Worm (Caenorhabditis elegans): ENCODE results near the gene F55C9.14.

DNA sequence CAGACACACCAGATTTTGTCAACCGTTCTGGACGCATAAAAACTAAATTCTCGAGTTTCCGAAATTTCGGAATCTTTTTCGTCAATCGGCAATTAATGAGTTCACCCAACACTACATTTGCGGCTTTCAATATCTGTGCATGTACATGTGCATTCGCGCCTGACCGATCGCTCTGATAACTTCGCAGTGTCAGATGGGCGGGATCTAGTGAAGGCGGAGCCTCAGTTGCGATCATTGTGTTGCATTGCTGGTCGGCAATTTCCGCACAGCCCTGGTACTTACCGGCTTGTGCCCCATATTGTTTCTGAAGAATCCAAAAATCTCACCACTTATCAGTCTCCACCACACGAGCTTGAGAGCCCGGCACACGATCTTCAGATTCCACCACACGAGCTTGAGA, 38.7 kb upstream of the F55C9.14 start:
- TF ChIP-seq unc-62 (GFP tag; optimal IDR thresholded peaks at IDR 0.05) (no peak), ztf-11 (tag; optimal IDR thresholded peaks at IDR 0.05) (no peak), lin-13 (tag; optimal IDR thresholded peaks at IDR 0.05) (no peak), mep-1 (tag; optimal IDR thresholded peaks at IDR 0.05) (no peak), nhr-2 (tag; optimal IDR thresholded peaks at IDR 0.05) (no peak), M03D4.4 (tag; optimal IDR thresholded peaks at IDR 0.05) (no peak), nhr-12 (tag; optimal IDR thresholded peaks at IDR 0.05) (no peak)

Data from whole organism, mixed stage, embryonic.